Fruit fly (Drosophila melanogaster) whole organism, embryonic: ENCODE data around the gene CG14647.

Source experiments
- Bgb ChIP-seq: fragments of 200-800 bp; sonication (Bioruptor generic); IDR thresholded peaks from 2 replicates; pipeline ENCODE4 v1.3.6; 2022; ENCODE audit warnings: missing biosample characterization, missing genetic modification characterization; ENCODE audit not compliant: partially characterized antibody
- Bteb2 ChIP-seq: fragments of 200-800 bp; sonication (Bioruptor generic); optimal IDR thresholded peaks from 2 replicates; lab custom pipeline; 2016; ENCODE audit warnings: missing biosample characterization, missing genetic modification characterization
- CG10565 ChIP-seq: fragments of 200-800 bp; sonication (Bioruptor generic); optimal IDR thresholded peaks from 3 replicates; lab custom pipeline; 2016; ENCODE audit warnings: missing biosample characterization, mild to moderate bottlenecking, missing genetic modification characterization
- CG11560 ChIP-seq: fragments of 200-800 bp; sonication (Bioruptor generic); IDR thresholded peaks from 3 replicates; pipeline ENCODE4 v1.3.6; 2022; ENCODE audit warnings: missing biosample characterization, missing genetic modification characterization
- CG1233 ChIP-seq: fragments of 200-800 bp; sonication (Bioruptor generic); optimal IDR thresholded peaks from 4 replicates; lab custom pipeline; 2018; ENCODE audit warnings: missing biosample characterization, mild to moderate bottlenecking, missing genetic modification characterization
- CG13624 ChIP-seq: fragments of 200-800 bp; sonication (Bioruptor generic); optimal IDR thresholded peaks from 2 replicates; lab custom pipeline; 2016; ENCODE audit warnings: missing biosample characterization, missing genetic modification characterization
- CG14014 ChIP-seq: fragments of 200-800 bp; sonication (Bioruptor generic); IDR thresholded peaks from 2 replicates; pipeline ENCODE4 v1.3.6; 2022; ENCODE audit warnings: missing biosample characterization, missing genetic modification characterization
- CG1603 ChIP-seq: fragments of 200-800 bp; sonication (Bioruptor generic); optimal IDR thresholded peaks from 2 replicates; lab custom pipeline; 2019; ENCODE audit warnings: missing biosample characterization, mild to moderate bottlenecking, missing genetic modification characterization, moderate library complexity
- CG1647 ChIP-seq: fragments of 200-800 bp; sonication (Bioruptor generic); optimal IDR thresholded peaks from 3 replicates; lab custom pipeline; 2016; ENCODE audit warnings: missing biosample characterization, missing genetic modification characterization
- CG17328 ChIP-seq: fragments of 200-800 bp; sonication (Bioruptor generic); IDR thresholded peaks from 2 replicates; pipeline ENCODE4 v1.3.6; 2022; ENCODE audit warnings: missing biosample characterization, missing genetic modification characterization
- CG17568 ChIP-seq: fragments of 200-800 bp; sonication (Bioruptor generic); optimal IDR thresholded peaks from 2 replicates; lab custom pipeline; 2018; ENCODE audit warnings: missing biosample characterization, mild to moderate bottlenecking, missing genetic modification characterization, moderate library complexity
- CG5180 ChIP-seq: fragments of 200-800 bp; sonication (Bioruptor generic); optimal IDR thresholded peaks from 3 replicates; lab custom pipeline; 2017; ENCODE audit warnings: missing biosample characterization, missing genetic modification characterization, mild to moderate bottlenecking, moderate library complexity, missing genetic modification reagents
- CG7928 ChIP-seq: fragments of 200-800 bp; sonication (Bioruptor generic); optimal IDR thresholded peaks from 2 replicates; lab custom pipeline; 2017; ENCODE audit warnings: missing biosample characterization, mild to moderate bottlenecking, missing genetic modification characterization
- CG7963 ChIP-seq: fragments of 200-800 bp; sonication (Bioruptor generic); IDR thresholded peaks from 3 replicates; pipeline ENCODE4 v1.3.6; 2022; ENCODE audit warnings: missing biosample characterization, missing genetic modification characterization; ENCODE audit not compliant: partially characterized antibody
- CG8281 ChIP-seq: fragments of 200-800 bp; sonication (Bioruptor generic); optimal IDR thresholded peaks from 2 replicates; lab custom pipeline; 2018; ENCODE audit warnings: missing biosample characterization, mild to moderate bottlenecking, missing genetic modification characterization, moderate library complexity
- CG9797 ChIP-seq: fragments of 200-800 bp; sonication (Bioruptor generic); optimal IDR thresholded peaks from 3 replicates; lab custom pipeline; 2018; ENCODE audit warnings: missing biosample characterization, mild to moderate bottlenecking, missing genetic modification characterization
- CrebB ChIP-seq: fragments of 200-800 bp; sonication (Bioruptor generic); optimal IDR thresholded peaks from 3 replicates; lab custom pipeline; 2018; ENCODE audit warnings: missing biosample characterization, mild to moderate bottlenecking, missing genetic modification characterization
- D19B ChIP-seq: fragments of 200-800 bp; sonication (Bioruptor generic); optimal IDR thresholded peaks from 2 replicates; lab custom pipeline; 2017; ENCODE audit warnings: missing biosample characterization, mild to moderate bottlenecking, missing genetic modification characterization
- Doc3 ChIP-seq: fragments of 200-800 bp; sonication (Bioruptor generic); IDR thresholded peaks from 3 replicates; pipeline ENCODE4 v1.3.6; 2022; ENCODE audit warnings: missing biosample characterization, missing genetic modification characterization; ENCODE audit not compliant: partially characterized antibody
- HLH3B ChIP-seq: fragments of 200-800 bp; sonication (Bioruptor generic); IDR thresholded peaks from 2 replicates; pipeline ENCODE4 v1.3.6; 2022; ENCODE audit warnings: missing biosample characterization, missing genetic modification characterization
- Lhr ChIP-seq: fragments of 200-800 bp; sonication (Bioruptor generic); optimal IDR thresholded peaks from 3 replicates; lab custom pipeline; 2017; ENCODE audit warnings: mild to moderate bottlenecking, missing biosample characterization, missing genetic modification reagents, missing genetic modification characterization
- Oaz ChIP-seq: fragments of 200-800 bp; sonication (Bioruptor generic); IDR thresholded peaks from 2 replicates; pipeline ENCODE4 v1.3.6; 2022; ENCODE audit warnings: missing biosample characterization, missing genetic modification characterization
- Pdp1 ChIP-seq, 2 experiments: fragments of 200-800 bp; sonication (Bioruptor generic); optimal IDR thresholded peaks; 3 replicates each; lab custom pipeline; 2016; ENCODE audit warnings: missing biosample characterization in 2 of 2, missing genetic modification characterization in 2 of 2, mild to moderate bottlenecking in 1 of 2, moderate library complexity in 1 of 2
- Xbp1 ChIP-seq: fragments of 200-800 bp; sonication (Bioruptor generic); optimal IDR thresholded peaks from 3 replicates; lab custom pipeline; 2016; ENCODE audit warnings: missing biosample characterization, mild to moderate bottlenecking, missing genetic modification characterization
- aop ChIP-seq: fragments of 200-800 bp; sonication (Bioruptor generic); IDR thresholded peaks from 2 replicates; pipeline ENCODE4 v1.3.6; 2022; ENCODE audit warnings: missing biosample characterization, missing genetic modification characterization
- ase ChIP-seq: fragments of 200-800 bp; sonication (Bioruptor generic); IDR thresholded peaks from 3 replicates; pipeline ENCODE4 v1.3.6; 2022; ENCODE audit warnings: missing biosample characterization, missing genetic modification characterization
- ato ChIP-seq: fragments of 200-800 bp; sonication (Bioruptor generic); IDR thresholded peaks from 2 replicates; pipeline ENCODE4 v1.3.6; 2022; ENCODE audit warnings: missing biosample characterization, missing genetic modification characterization; ENCODE audit not compliant: partially characterized antibody
- dysf ChIP-seq: fragments of 200-800 bp; sonication (Bioruptor generic); IDR thresholded peaks from 3 replicates; pipeline ENCODE4 v1.3.6; 2022; ENCODE audit warnings: missing biosample characterization, missing genetic modification characterization
- gcm2 ChIP-seq: fragments of 200-800 bp; sonication (Bioruptor generic); optimal IDR thresholded peaks from 2 replicates; lab custom pipeline; 2016; ENCODE audit warnings: missing biosample characterization, missing genetic modification characterization
- h ChIP-seq: fragments of >200 bp; optimal IDR thresholded peaks from 2 replicates; lab custom pipeline; 2017
- her ChIP-seq: fragments of 200-800 bp; sonication (Bioruptor generic); optimal IDR thresholded peaks from 2 replicates; lab custom pipeline; 2016; ENCODE audit warnings: missing biosample characterization, missing genetic modification characterization
- inv ChIP-seq: fragments of 200-800 bp; sonication (Bioruptor generic); IDR thresholded peaks from 2 replicates; pipeline ENCODE4 v1.3.6; 2022; ENCODE audit warnings: missing biosample characterization, missing genetic modification characterization; ENCODE audit not compliant: partially characterized antibody
- mld ChIP-seq: fragments of 200-800 bp; sonication (Bioruptor generic); IDR thresholded peaks from 3 replicates; pipeline ENCODE4 v1.3.6; 2022; ENCODE audit warnings: missing biosample characterization, missing genetic modification characterization; ENCODE audit not compliant: partially characterized antibody
- nau ChIP-seq: fragments of 200-800 bp; sonication (Bioruptor generic); optimal IDR thresholded peaks from 3 replicates; lab custom pipeline; 2017; ENCODE audit warnings: missing biosample characterization, mild to moderate bottlenecking, missing genetic modification characterization, missing genetic modification reagents
- odd ChIP-seq: fragments of 200-800 bp; sonication (Bioruptor generic); optimal IDR thresholded peaks from 2 replicates; lab custom pipeline; 2017; ENCODE audit warnings: missing biosample characterization, mild to moderate bottlenecking, missing genetic modification characterization
- pros ChIP-seq: fragments of 200-800 bp; sonication (Bioruptor generic); optimal IDR thresholded peaks from 3 replicates; lab custom pipeline; 2019; ENCODE audit warnings: missing biosample characterization, mild to moderate bottlenecking, missing genetic modification characterization, moderate library complexity
- sc ChIP-seq, 3 experiments: fragments of >200 bp in 2 of 3; fragments of 200-800 bp in 1 of 3; sonication (Bioruptor generic) in 1 of 3; optimal IDR thresholded peaks; 2 replicates in 2 of 3; 3 replicates in 1 of 3; lab custom pipeline; 2017; ENCODE audit warnings: mild to moderate bottlenecking in 1 of 3, missing biosample characterization in 1 of 3, missing genetic modification characterization in 1 of 3, missing genetic modification reagents in 1 of 3
- shn ChIP-seq: fragments of 200-800 bp; sonication (Bioruptor generic); optimal IDR thresholded peaks from 3 replicates; lab custom pipeline; 2016; ENCODE audit warnings: missing biosample characterization, missing genetic modification characterization
- sim ChIP-seq: fragments of 200-800 bp; sonication (Bioruptor generic); IDR thresholded peaks from 2 replicates; pipeline ENCODE4 v1.3.6; 2022; ENCODE audit warnings: missing biosample characterization, missing genetic modification characterization
- slou ChIP-seq: fragments of 200-800 bp; sonication (Bioruptor generic); optimal IDR thresholded peaks from 3 replicates; lab custom pipeline; 2016; ENCODE audit warnings: missing biosample characterization, missing genetic modification characterization
- sna ChIP-seq: fragments of 200-800 bp; sonication (Bioruptor generic); IDR thresholded peaks from 2 replicates; pipeline ENCODE4 v1.3.6; 2022; ENCODE audit warnings: missing biosample characterization, missing genetic modification characterization; ENCODE audit not compliant: partially characterized antibody
- stc ChIP-seq: fragments of 200-800 bp; sonication (Bioruptor generic); IDR thresholded peaks from 2 replicates; pipeline ENCODE4 v1.3.6; 2022; ENCODE audit warnings: missing biosample characterization, missing genetic modification characterization
- toy ChIP-seq: fragments of 200-800 bp; sonication (Bioruptor generic); IDR thresholded peaks from 2 replicates; pipeline ENCODE4 v1.3.6; 2022; ENCODE audit warnings: missing biosample characterization, missing genetic modification characterization
- vfl ChIP-seq: fragments of 200-800 bp; sonication (Bioruptor generic); optimal IDR thresholded peaks from 2 replicates; lab custom pipeline; 2016; ENCODE audit warnings: missing biosample characterization, missing genetic modification characterization
- vnd ChIP-seq: fragments of 200-800 bp; sonication (Bioruptor generic); IDR thresholded peaks from 3 replicates; pipeline ENCODE4 v1.3.6; 2022; ENCODE audit warnings: missing biosample characterization, missing genetic modification characterization; ENCODE audit not compliant: partially characterized antibody
- wor ChIP-seq: fragments of 200-800 bp; sonication (Bioruptor generic); IDR thresholded peaks from 2 replicates; pipeline ENCODE4 v1.3.6; 2022; ENCODE audit warnings: missing biosample characterization, missing genetic modification characterization
- yki ChIP-seq: fragments of >200 bp; optimal IDR thresholded peaks from 3 replicates; lab custom pipeline; 2018
- zen2 ChIP-seq: fragments of 200-800 bp; sonication (Bioruptor generic); IDR thresholded peaks from 3 replicates; pipeline ENCODE4 v1.3.6; 2022; ENCODE audit warnings: missing biosample characterization, missing genetic modification characterization; ENCODE audit not compliant: partially characterized antibody

The CG14647 gene

dm6 chr3R:4394654-4395581 is 5.4 kb upstream of the CG14647 start (continued):
- peak; percentile 93 for TF ChIP-seq CG13624 (GFP tag; lab: Kevin White, UChicago)
- peak; percentile 74 for TF ChIP-seq CG17568 (GFP tag; lab: Kevin White, UChicago)
- peak; percentile 80 for TF ChIP-seq CG14014
- no peak for TF ChIP-seq h
- TF ChIP-seq her (GFP tag; lab: Kevin White, UChicago) = peak; percentile 85
- TF ChIP-seq CrebB (tag; lab: Kevin White, UChicago) = peak; percentile 83
- peak; percentile 80 for TF ChIP-seq vfl (GFP tag; lab: Kevin White, UChicago)
- peak; percentile 84 for TF ChIP-seq CG17328
- TF ChIP-seq D19B (GFP tag; lab: Kevin White, UChicago) = peak; percentile 69
- TF ChIP-seq CG7928 (GFP tag; lab: Kevin White, UChicago) = peak; percentile 39
- TF ChIP-seq CG1647 (GFP tag; lab: Kevin White, UChicago) = peak; percentile 82
- peak; percentile 75 for TF ChIP-seq CG1233 (GFP tag; lab: Kevin White, UChicago)
- TF ChIP-seq Lhr (GFP tag; lab: Kevin White, UChicago) = peak; percentile 51
- TF ChIP-seq yki (lab: Kevin White, UChicago) = no peak
- TF ChIP-seq pros (GFP tag; lab: Kevin White, UChicago) = no peak
- TF ChIP-seq gcm2 (GFP tag; lab: Kevin White, UChicago) = peak; percentile 46
- no peak for TF ChIP-seq CG9797
- peak; percentile 96 for TF ChIP-seq CG1603
- TF ChIP-seq ato (GFP tag; lab: Robert Waterston, UW) = no peak
- peak; percentile 79 for TF ChIP-seq CG5180 (GFP tag; lab: Kevin White, UChicago)
- TF ChIP-seq ase (GFP tag; lab: Robert Waterston, UW) = peak; percentile 85
- TF ChIP-seq slou (GFP tag; lab: Kevin White, UChicago) = peak; percentile 34
- peak; percentile 87 for TF ChIP-seq HLH3B (GFP tag; lab: Robert Waterston, UW)
- no peak; the same call in 1 of the 2 replicates for TF ChIP-seq Oaz
- TF ChIP-seq Xbp1 = peak; percentile 87
- TF ChIP-seq nau = peak; percentile 84
- TF ChIP-seq CG8281 (tag; lab: Kevin White, UChicago) = peak; percentile 57
- no peak for TF ChIP-seq sc (optimal IDR thresholded peaks at IDR 0.05; lab: Kevin White, UChicago)
- TF ChIP-seq sc (GFP tag; optimal IDR thresholded peaks at IDR 0.05; lab: Kevin White, UChicago) = peak; percentile 47
- no peak for TF ChIP-seq aop (GFP tag; lab: Robert Waterston, UW)
- no peak for TF ChIP-seq CG7963 (GFP tag; lab: Robert Waterston, UW)
- TF ChIP-seq zen2 (GFP tag; lab: Robert Waterston, UW) = no peak
- peak; percentile 89 for TF ChIP-seq stc (GFP tag; lab: Robert Waterston, UW)
- no peak for TF ChIP-seq mld (GFP tag; lab: Robert Waterston, UW)
- TF ChIP-seq vnd (GFP tag; lab: Robert Waterston, UW) = no peak
- TF ChIP-seq Bgb (GFP tag; lab: Robert Waterston, UW) = no peak
- TF ChIP-seq odd (GFP tag; lab: Kevin White, UChicago) = peak; percentile 76
- peak; percentile 69 for TF ChIP-seq shn (GFP tag; lab: Kevin White, UChicago)
- no peak for TF ChIP-seq inv (GFP tag; lab: Robert Waterston, UW)
- no peak for TF ChIP-seq Doc3
- TF ChIP-seq sim (GFP tag; lab: Robert Waterston, UW) = peak; percentile 26; the same call in 1 of the 2 replicates
- peak; percentile 87 to 88 for TF ChIP-seq Pdp1 (GFP tag; optimal IDR thresholded peaks at IDR 0.05; lab: Kevin White, UChicago)
- peak; percentile 80 for TF ChIP-seq Bteb2
- no peak for TF ChIP-seq sna (GFP tag; lab: Robert Waterston, UW)
- peak; percentile 85 for TF ChIP-seq wor (GFP tag; lab: Robert Waterston, UW)
- no peak for TF ChIP-seq toy (GFP tag; lab: Robert Waterston, UW)
- TF ChIP-seq CG10565 (GFP tag; lab: Kevin White, UChicago) = peak; percentile 7
- TF ChIP-seq CG11560 = peak; percentile 58; the same call in 1 of the 3 replicates
- TF ChIP-seq dysf (GFP tag; lab: Robert Waterston, UW) = peak; percentile 94
